Fruit fly (Drosophila melanogaster): Measurements from ENCODE around the gene CG11504.

CG11504 gene

dm6 chr3R:29983073-29983544 is 14.6 kb upstream of the CG11504 start, which contains the start of gene CG7896:
TSS of gene CG7896 (plus strand) at chr3R:29983426.
- TF ChIP-seq Spps (tag; optimal IDR thresholded peaks at IDR 0.05) = peak; percentile 10
- peak; percentile 21 for TF ChIP-seq CG34376 (GFP tag; optimal IDR thresholded peaks at IDR 0.05)
- peak; percentile 24 for TF ChIP-seq Dek (tag; optimal IDR thresholded peaks at IDR 0.05)
- peak; percentile 76 for TF ChIP-seq CG6272 (GFP tag; IDR thresholded peaks at IDR 0.05)
- peak; percentile 81 for TF ChIP-seq CG14441 (GFP tag; IDR thresholded peaks at IDR 0.05)
- TF ChIP-seq CG8388 (GFP tag; optimal IDR thresholded peaks at IDR 0.05) = peak; percentile 46
- peak; percentile 12 for TF ChIP-seq gsb-n (tag; optimal IDR thresholded peaks at IDR 0.05)
- TF ChIP-seq zen (tag; optimal IDR thresholded peaks at IDR 0.05) = no peak
- TF ChIP-seq MTF-1 (GFP tag; optimal IDR thresholded peaks at IDR 0.05; ENCODE audit: borderline replicate concordance) = no peak
- TF ChIP-seq CG1024 (GFP tag; IDR thresholded peaks at IDR 0.05) = no peak
- 0 out of 2 replicates have a peak, but pooled peaks have one; percentile 56 for TF ChIP-seq ro (GFP tag; IDR thresholded peaks at IDR 0.05)
- TF ChIP-seq CG8089 (GFP tag; optimal IDR thresholded peaks at IDR 0.05) = no peak
- no peak for TF ChIP-seq hth (optimal IDR thresholded peaks at IDR 0.05)
- no peak for TF ChIP-seq Elba2 (GFP tag; optimal IDR thresholded peaks at IDR 0.05)
- no peak for TF ChIP-seq fru (optimal IDR thresholded peaks at IDR 0.05)
- peak; percentile 49; the same call in 1 of the 2 replicates for TF ChIP-seq CG11085 (GFP tag; IDR thresholded peaks at IDR 0.05)
- TF ChIP-seq NFAT (GFP tag; IDR thresholded peaks at IDR 0.05) = peak; percentile 82
- TF ChIP-seq CG13624 (GFP tag; optimal IDR thresholded peaks at IDR 0.05) = no peak
- peak; percentile 40; the same call in 1 of the 2 replicates for TF ChIP-seq CG8765 (GFP tag; IDR thresholded peaks at IDR 0.05)
- TF ChIP-seq Lhr (GFP tag; optimal IDR thresholded peaks at IDR 0.05) = no peak
- TF ChIP-seq lilli (GFP tag; optimal IDR thresholded peaks at IDR 0.05) = peak; percentile 47
- peak; percentile 92 for TF ChIP-seq dysf (GFP tag; IDR thresholded peaks at IDR 0.05)
- peak; percentile 21 for TF ChIP-seq CG16815 (GFP tag; optimal IDR thresholded peaks at IDR 0.05)
- no peak for TF ChIP-seq tx (GFP tag; optimal IDR thresholded peaks at IDR 0.05)
- TF ChIP-seq ac (GFP tag; optimal IDR thresholded peaks at IDR 0.05) = no peak
- TF ChIP-seq Fer2 (tag; optimal IDR thresholded peaks at IDR 0.05) = peak; percentile 22
- TF ChIP-seq Mrtf (GFP tag; IDR thresholded peaks at IDR 0.05) = peak; percentile 71; the same call in 1 of the 3 replicates
- TF ChIP-seq chif (GFP tag; optimal IDR thresholded peaks at IDR 0.05) = no peak
- no peak for TF ChIP-seq Neu2 (GFP tag; optimal IDR thresholded peaks at IDR 0.05; ENCODE audit: borderline replicate concordance)
- TF ChIP-seq Drgx (GFP tag; IDR thresholded peaks at IDR 0.05) = peak; percentile 90
- TF ChIP-seq Poxn (GFP tag; IDR thresholded peaks at IDR 0.05) = no peak
- peak; percentile 60; the same call in 1 of the 2 replicates for TF ChIP-seq CG11247 (GFP tag; IDR thresholded peaks at IDR 0.05)
- peak; percentile 50 for TF ChIP-seq CG9817 (tag; optimal IDR thresholded peaks at IDR 0.05)
- 0 out of 2 replicates have a peak, but pooled peaks have one; percentile 5 for TF ChIP-seq CG10321 (GFP tag; IDR thresholded peaks at IDR 0.05)
- peak; percentile 22 for TF ChIP-seq mirr (GFP tag; optimal IDR thresholded peaks at IDR 0.05)
- TF ChIP-seq Kr (GFP tag; optimal IDR thresholded peaks at IDR 0.05) = no peak
- peak; percentile 62 for TF ChIP-seq slou (GFP tag; optimal IDR thresholded peaks at IDR 0.05)
- TF ChIP-seq fd102C (GFP tag; optimal IDR thresholded peaks at IDR 0.05) = no peak
- TF ChIP-seq CG11695 (GFP tag; IDR thresholded peaks at IDR 0.05) = peak; percentile 83
- peak; percentile 29 for TF ChIP-seq CG8281 (tag; optimal IDR thresholded peaks at IDR 0.05)
- no peak for TF ChIP-seq ab (GFP tag; optimal IDR thresholded peaks at IDR 0.05)
- no peak for TF ChIP-seq run (tag; optimal IDR thresholded peaks at IDR 0.05)
- TF ChIP-seq zfh2 (GFP tag; optimal IDR thresholded peaks at IDR 0.05) = peak; percentile 28
- peak; percentile 87 for TF ChIP-seq Med (GFP tag)
- peak; percentile 39 for TF ChIP-seq ewg (GFP tag; optimal IDR thresholded peaks at IDR 0.05)
- TF ChIP-seq Scr (GFP tag; IDR thresholded peaks at IDR 0.05; ENCODE audit: partially characterized antibody) = no peak
- no peak for TF ChIP-seq her (GFP tag; optimal IDR thresholded peaks at IDR 0.05)
- peak; percentile 65; the same call in 1 of the 3 replicates for TF ChIP-seq jigr1 (GFP tag; IDR thresholded peaks at IDR 0.05)
- TF ChIP-seq bbx (GFP tag; IDR thresholded peaks at IDR 0.05; ENCODE audit: partially characterized antibody) = 0 out of 2 replicates have a peak, but pooled peaks have one; percentile 30
- peak; percentile 15 to 17 for TF ChIP-seq Pdp1 (GFP tag; optimal IDR thresholded peaks at IDR 0.05)
- TF ChIP-seq lola (GFP tag; optimal IDR thresholded peaks at IDR 0.05) = peak in 1 of 3 experiments; percentile 54
